Worm (Caenorhabditis elegans) whole organism, dauer: ENCODE measurements around the gene hpk-1.

ENCODE experiments used
- unc-62 ChIP-seq: sonication (generic microtip); optimal IDR thresholded peaks from 2 replicates; lab custom pipeline; 2017; ENCODE audit warnings: missing biosample characterization, missing genetic modification reagents, missing genetic modification characterization

Gene hpk-1

DNA sequence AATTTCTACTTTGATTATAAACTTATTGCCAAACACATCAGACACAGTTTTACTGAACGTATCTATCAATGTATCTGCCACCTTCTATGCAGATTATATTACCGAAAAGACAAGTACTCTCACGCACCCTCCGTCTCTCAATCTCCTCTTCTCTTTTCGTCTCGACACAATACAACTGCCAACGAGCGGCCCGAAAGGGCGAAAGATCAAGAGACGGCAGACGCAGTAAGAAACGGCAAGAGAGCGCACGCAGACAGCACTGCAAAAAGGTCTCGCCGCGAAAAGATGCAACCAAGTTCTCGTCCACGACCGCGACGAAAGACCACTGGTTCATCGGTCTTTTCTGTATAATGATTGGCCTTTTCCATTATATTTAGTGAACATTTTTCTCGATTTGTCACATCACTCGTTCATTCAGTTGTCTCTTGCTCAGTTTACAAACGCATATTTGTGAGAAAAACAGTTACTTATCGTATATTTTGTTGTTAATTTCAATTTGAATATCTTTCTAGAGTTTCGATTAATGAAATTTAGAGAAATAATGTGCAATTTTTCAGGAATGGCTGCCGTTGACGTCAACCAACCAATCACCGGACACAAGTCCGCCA, 26.4 kb downstream of the hpk-1 start, which contains the start of gene vha-12:
vha-12 (plus strand) TSS at position 558 of the 608 bp plus-strand sequence.
- no peak for TF ChIP-seq unc-62 (GFP tag; lab: Kevin White, UChicago)

DNA sequence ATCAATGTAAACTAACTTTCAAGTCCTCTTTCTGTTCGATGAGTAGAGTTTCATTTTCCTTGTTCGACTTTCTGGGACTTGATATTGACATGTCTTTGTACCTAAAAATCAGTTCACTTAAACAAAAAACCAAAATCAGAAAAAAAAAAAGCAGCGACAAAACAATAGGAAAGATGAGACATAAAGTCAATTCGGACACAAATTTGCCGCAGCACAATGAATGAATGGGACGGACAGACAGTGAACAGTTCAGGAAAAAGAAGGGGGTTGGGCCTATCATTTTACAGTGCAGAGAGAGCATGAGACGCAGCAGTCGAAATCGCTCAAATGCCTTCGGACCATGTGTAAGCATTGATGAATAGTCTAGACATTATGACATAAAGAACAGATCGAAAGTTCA, 30.4 kb downstream of the hpk-1 start, which contains the start of gene mrp-6:
mrp-6 (minus strand) TSS at position 101 of the 400 bp plus-strand sequence.
- TF ChIP-seq unc-62 (GFP tag; lab: Kevin White, UChicago), result no peak

DNA sequence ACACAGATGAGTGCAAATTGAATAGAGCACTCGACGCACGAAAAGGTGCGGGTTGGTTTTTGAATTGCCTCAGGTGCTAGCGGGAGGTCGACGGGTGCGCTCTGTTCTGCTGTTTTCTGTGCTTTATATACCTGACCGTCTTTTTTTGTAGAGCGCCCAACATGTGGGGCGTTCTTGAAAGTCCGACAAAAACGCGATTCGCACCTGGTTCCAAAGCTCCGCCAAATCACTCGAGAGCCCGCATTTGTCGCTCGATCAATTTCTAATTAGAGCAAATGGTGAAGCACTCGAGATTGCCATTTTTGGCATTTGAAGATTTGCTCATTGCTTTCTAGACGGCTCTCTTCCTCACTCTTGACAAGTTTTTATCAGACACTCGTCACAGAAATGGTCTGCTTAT, 39.7 kb downstream of the hpk-1 start, which contains the start of gene ZK470.6:
ZK470.6 (minus strand) TSS at position 101 of the 400 bp plus-strand sequence.
- TF ChIP-seq unc-62 (GFP tag; lab: Kevin White, UChicago), result no peak

- no peak for TF ChIP-seq unc-62 (GFP tag; lab: Kevin White, UChicago)
Observed at ce11 chrX:4167150-4167549, 49.9 kb downstream of the hpk-1 start, which contains the start of gene ZK470.14. TSS of gene ZK470.14 (plus strand) at chrX:4167450.

- TF ChIP-seq unc-62 (GFP tag; lab: Kevin White, UChicago), result no peak
Observed at ce11 chrX:4163391-4163790, 53.7 kb downstream of the hpk-1 start, which contains the start of gene ZK470.1. TSS of gene ZK470.1 (plus strand) at chrX:4163691.

ce11 chrX:4161938-4162337, 55.2 kb downstream of the hpk-1 start:
- TF ChIP-seq unc-62 (GFP tag; lab: Kevin White, UChicago), result no peak
